Worm (Caenorhabditis elegans): Measurements from ENCODE around the gene pig-1.

pig-1 gene

DNA sequence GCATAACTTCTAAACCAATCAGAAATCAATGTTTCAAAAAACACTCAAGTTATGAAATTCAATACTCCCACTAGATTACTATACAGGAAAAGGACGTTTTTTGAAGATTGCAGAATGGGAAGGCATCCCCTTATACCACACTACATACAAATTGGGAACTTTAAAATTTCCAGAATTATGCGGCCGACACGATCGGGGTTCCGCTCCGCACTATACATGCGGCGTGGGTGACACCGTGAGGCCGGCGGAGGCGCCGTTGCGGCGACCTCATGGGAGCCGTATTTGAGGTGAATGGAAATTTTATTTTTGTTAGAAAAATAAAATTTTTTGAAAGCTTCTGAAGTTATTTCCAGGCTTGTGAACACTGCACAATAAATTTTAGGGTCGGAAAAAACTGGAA lies 51.0 kb downstream of the pig-1 start:
- no peak for TF ChIP-seq cog-1 (tag; optimal IDR thresholded peaks at IDR 0.05)
- no peak for TF ChIP-seq flt-1 (GFP tag; IDR thresholded peaks at IDR 0.05)
- no peak for TF ChIP-seq T22C8.4 (GFP tag; IDR thresholded peaks at IDR 0.05)
- no peak for TF ChIP-seq ref-1 (GFP tag; conservative IDR thresholded peaks at IDR 0.05)
- TF ChIP-seq ztf-23 (GFP tag; IDR thresholded peaks at IDR 0.05), result no peak
- TF ChIP-seq ztf-29 (GFP tag; IDR thresholded peaks at IDR 0.05), result no peak
- no peak for TF ChIP-seq med-1 (GFP tag; optimal IDR thresholded peaks at IDR 0.05; ENCODE audit: insufficient read depth)
- no peak for TF ChIP-seq klf-2 (GFP tag; conservative IDR thresholded peaks at IDR 0.05)
- TF ChIP-seq tab-1 (GFP tag; IDR thresholded peaks at IDR 0.05), result no peak

ce11 chrIV:467291-467690 lies 52.0 kb downstream of the pig-1 start:
- TF ChIP-seq med-1 (GFP tag; optimal IDR thresholded peaks at IDR 0.05; ENCODE audit: insufficient read depth), result no peak
- no peak for TF ChIP-seq flt-1 (GFP tag; IDR thresholded peaks at IDR 0.05)
- TF ChIP-seq ref-1 (GFP tag; conservative IDR thresholded peaks at IDR 0.05), result no peak
- TF ChIP-seq T22C8.4 (GFP tag; IDR thresholded peaks at IDR 0.05), result no peak
- TF ChIP-seq ztf-29 (GFP tag; IDR thresholded peaks at IDR 0.05), result no peak
- no peak for TF ChIP-seq tab-1 (GFP tag; IDR thresholded peaks at IDR 0.05)
- TF ChIP-seq cog-1 (tag; optimal IDR thresholded peaks at IDR 0.05), result no peak
- TF ChIP-seq ztf-23 (GFP tag; IDR thresholded peaks at IDR 0.05), result no peak
- TF ChIP-seq klf-2 (GFP tag; conservative IDR thresholded peaks at IDR 0.05), result no peak

- TF ChIP-seq ztf-29 (GFP tag; IDR thresholded peaks at IDR 0.05) (no peak), cog-1 (tag; optimal IDR thresholded peaks at IDR 0.05) (no peak), ztf-23 (GFP tag; IDR thresholded peaks at IDR 0.05) (no peak), med-1 (GFP tag; optimal IDR thresholded peaks at IDR 0.05; ENCODE audit: insufficient read depth) (no peak), ref-1 (GFP tag; conservative IDR thresholded peaks at IDR 0.05) (no peak), tab-1 (GFP tag; IDR thresholded peaks at IDR 0.05) (no peak), flt-1 (GFP tag; IDR thresholded peaks at IDR 0.05) (no peak), T22C8.4 (GFP tag; IDR thresholded peaks at IDR 0.05) (no peak), klf-2 (GFP tag; conservative IDR thresholded peaks at IDR 0.05) (no peak)
Observed at ce11 chrIV:466569-466968, 52.7 kb downstream of the pig-1 start.

DNA sequence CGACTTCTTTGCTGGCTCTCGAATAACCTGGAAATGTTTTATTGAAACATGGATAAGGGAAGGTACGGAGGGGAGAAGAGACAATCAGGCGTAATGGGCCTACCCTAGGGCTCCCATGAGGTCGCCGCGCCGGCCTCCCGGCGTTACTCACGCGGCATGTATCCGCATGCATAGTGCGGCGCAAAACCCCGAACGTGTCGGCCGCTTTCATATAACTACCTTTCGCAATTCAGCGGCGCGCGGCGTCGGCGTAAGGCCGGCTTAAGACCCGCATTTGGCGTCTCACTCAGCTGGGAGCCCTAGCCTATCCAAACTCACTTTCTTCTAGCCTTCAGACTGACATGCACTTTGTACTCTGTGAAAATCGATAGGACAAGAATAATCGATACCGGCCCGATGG lies 57.2 kb downstream of the pig-1 start:
- TF ChIP-seq flt-1 (GFP tag; IDR thresholded peaks at IDR 0.05), result no peak
- 0 out of 2 replicates have a peak, but pooled peaks have one; percentile 67 for TF ChIP-seq tab-1 (GFP tag; IDR thresholded peaks at IDR 0.05)

ce11 chrIV:460614-461079 lies 58.6 kb downstream of the pig-1 start, which contains the start of gene M04G7.2:
Gene M04G7.2, minus strand, starts transcription at chrIV:461029.
- TF ChIP-seq ztf-23 (GFP tag; IDR thresholded peaks at IDR 0.05), result no peak
- no peak for TF ChIP-seq klf-2 (GFP tag; conservative IDR thresholded peaks at IDR 0.05)
- TF ChIP-seq med-1 (GFP tag; optimal IDR thresholded peaks at IDR 0.05; ENCODE audit: insufficient read depth), result no peak
- TF ChIP-seq T22C8.4 (GFP tag; IDR thresholded peaks at IDR 0.05), result no peak
- TF ChIP-seq cog-1 (tag; optimal IDR thresholded peaks at IDR 0.05), result no peak
- TF ChIP-seq ref-1 (GFP tag; conservative IDR thresholded peaks at IDR 0.05), result no peak
- TF ChIP-seq tab-1 (GFP tag; IDR thresholded peaks at IDR 0.05), result no peak
- no peak for TF ChIP-seq ztf-29 (GFP tag; IDR thresholded peaks at IDR 0.05)
- no peak for TF ChIP-seq flt-1 (GFP tag; IDR thresholded peaks at IDR 0.05)
